Worm (Caenorhabditis elegans): Measurements from ENCODE around the gene F10E7.9.
A peak's percentile ranks its signal among the peaks of the same experiment; 100 is the strongest.

F10E7.9 gene

DNA sequence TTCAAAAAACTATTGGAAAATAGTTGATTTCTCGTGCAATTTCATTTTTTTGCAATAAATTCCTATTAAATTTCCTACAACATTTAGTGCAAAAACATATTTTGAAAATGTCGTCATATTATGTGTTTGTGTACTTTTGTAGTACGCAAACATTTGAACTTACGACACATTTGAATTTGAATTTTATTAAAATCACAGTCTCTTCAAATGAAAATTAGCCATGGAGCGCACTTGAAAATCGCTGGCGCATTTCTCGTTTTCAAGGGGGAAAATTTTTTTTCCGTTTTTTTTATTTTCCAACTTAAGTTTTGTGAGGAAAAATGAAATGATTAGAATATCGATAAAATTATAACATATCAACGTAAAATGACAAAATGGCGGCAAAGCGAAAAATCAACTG is 37.7 kb upstream of the F10E7.9 start (continued):
- TF ChIP-seq snpc-4 (GFP tag; optimal IDR thresholded peaks at IDR 0.05) (peak; percentile 18), snpc-4 (tag; optimal IDR thresholded peaks at IDR 0.05) (peak in 2 of 4 experiments; percentile 28 to 32), ZK185.1 (tag; optimal IDR thresholded peaks at IDR 0.05; ENCODE audit: poor library complexity, severe bottlenecking) (peak; percentile 35), lin-35 (GFP tag; optimal IDR thresholded peaks at IDR 0.05) (peak in 1 of 3 experiments; percentile 76), ekl-4 (GFP tag; IDR thresholded peaks at IDR 0.05) (0 out of 2 replicates have a peak, but pooled peaks have one; percentile 17), hlh-12 (tag; optimal IDR thresholded peaks at IDR 0.05) (no peak), D2030.7 (GFP tag; IDR thresholded peaks at IDR 0.05) (peak; percentile 60), F23B12.7 (tag; optimal IDR thresholded peaks at IDR 0.05; ENCODE audit: insufficient read depth) (peak; percentile 34), hmg-1.2 (GFP tag; IDR thresholded peaks at IDR 0.05) (peak; percentile 53; the same call in 1 of the 2 replicates), snpc-1.3 (tag; optimal IDR thresholded peaks at IDR 0.05; ENCODE audit: insufficient read depth) (peak; percentile 73), lin-26 (GFP tag; IDR thresholded peaks at IDR 0.05) (no peak), F57C9.4 (tag; optimal IDR thresholded peaks at IDR 0.05) (no peak), ceh-91 (GFP tag; IDR thresholded peaks at IDR 0.05) (peak; percentile 78), rcor-1 (GFP tag; IDR thresholded peaks at IDR 0.05) (no peak), mcd-1 (GFP tag; IDR thresholded peaks at IDR 0.05) (peak; percentile 88; the same call in 1 of the 2 replicates), lin-54 (GFP tag; optimal IDR thresholded peaks at IDR 0.05) (peak; percentile 85), ceh-100 (GFP tag; IDR thresholded peaks at IDR 0.05) (peak; percentile 55; the same call in 1 of the 2 replicates), tlf-1 (GFP tag; optimal IDR thresholded peaks at IDR 0.05) (peak; percentile 55), rpc-1 (optimal IDR thresholded peaks at IDR 0.05) (no peak), rpc-1 (tag; optimal IDR thresholded peaks at IDR 0.05) (no peak)

DNA sequence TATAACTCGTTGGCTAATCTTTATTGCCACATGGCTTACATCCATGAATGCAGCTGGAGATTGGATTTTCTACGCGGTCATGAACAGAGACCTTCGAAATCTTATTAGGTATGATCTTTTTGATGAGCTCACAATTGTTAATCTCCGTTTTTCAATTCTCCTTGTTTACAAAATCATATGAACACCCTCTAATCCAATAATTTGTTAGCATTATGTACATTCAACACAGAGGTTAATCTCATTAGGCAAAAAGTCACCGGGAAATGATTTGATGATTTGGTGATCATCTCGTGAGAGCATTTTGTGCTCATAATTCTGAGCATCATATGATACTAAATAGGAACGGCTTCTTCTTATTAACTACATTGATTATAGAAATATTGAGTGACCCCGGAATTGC is 36.4 kb upstream of the F10E7.9 start:
- TF ChIP-seq F52B5.7 (tag; optimal IDR thresholded peaks at IDR 0.05) = no peak
- TF ChIP-seq ceh-79 (tag; optimal IDR thresholded peaks at IDR 0.05) = no peak
- TF ChIP-seq sea-2 (GFP tag; IDR thresholded peaks at IDR 0.05) = no peak
- no peak for TF ChIP-seq madf-3 (GFP tag; IDR thresholded peaks at IDR 0.05)
- TF ChIP-seq ceh-100 (GFP tag; IDR thresholded peaks at IDR 0.05) = no peak
- no peak for TF ChIP-seq Y53F4B.3 (GFP tag; IDR thresholded peaks at IDR 0.05)
- no peak for TF ChIP-seq Y56A3A.18 (GFP tag; IDR thresholded peaks at IDR 0.05)
- no peak for TF ChIP-seq egrh-3 (GFP tag; IDR thresholded peaks at IDR 0.05)
- no peak for TF ChIP-seq dpff-1 (tag; optimal IDR thresholded peaks at IDR 0.05)
- TF ChIP-seq nfya-2 (GFP tag; IDR thresholded peaks at IDR 0.05) = no peak
- no peak for TF ChIP-seq attf-5 (GFP tag; optimal IDR thresholded peaks at IDR 0.05)
- TF ChIP-seq Y79H2A.3 (GFP tag; conservative IDR thresholded peaks at IDR 0.05) = no peak
- no peak for TF ChIP-seq hrde-1 (tag; optimal IDR thresholded peaks at IDR 0.05; ENCODE audit: borderline replicate concordance)
- no peak for TF ChIP-seq cebp-1 (GFP tag; IDR thresholded peaks at IDR 0.05)
- TF ChIP-seq cebp-1 (tag; optimal IDR thresholded peaks at IDR 0.05) = no peak
- no peak for TF ChIP-seq sdz-38 (tag; optimal IDR thresholded peaks at IDR 0.05)

DNA sequence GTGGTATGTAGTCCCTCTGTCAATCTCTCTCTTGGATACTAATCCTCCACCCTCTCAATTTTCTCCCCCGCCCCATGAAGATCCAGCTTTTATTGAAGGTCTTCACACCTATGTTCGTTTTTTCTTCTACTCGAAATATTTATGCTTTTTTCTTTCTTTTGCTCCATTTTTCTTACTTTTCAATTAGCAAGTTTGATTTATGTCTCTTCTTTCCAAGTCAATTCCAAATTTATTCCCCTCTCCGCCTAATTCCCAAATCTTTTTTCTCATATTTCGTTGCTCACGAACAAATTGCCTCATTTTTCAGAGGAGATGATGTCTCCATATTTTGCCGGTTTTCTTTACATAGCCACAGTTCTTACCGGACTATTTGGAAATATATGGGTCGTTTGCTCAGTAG is 34.5 kb upstream of the F10E7.9 start, which contains the start of gene npr-31:
Gene npr-31, plus strand, starts transcription at position 301 of the 400 bp plus-strand sequence.
- no peak for TF ChIP-seq him-1 (tag; optimal IDR thresholded peaks at IDR 0.05)
- TF ChIP-seq lsl-1 (GFP tag; optimal IDR thresholded peaks at IDR 0.05) = no peak
- no peak for TF ChIP-seq T07F8.4 (tag; optimal IDR thresholded peaks at IDR 0.05)
- no peak for TF ChIP-seq F55B11.4 (tag; optimal IDR thresholded peaks at IDR 0.05; ENCODE audit: borderline replicate concordance, insufficient read depth)
- no peak for TF ChIP-seq lsy-27 (tag; optimal IDR thresholded peaks at IDR 0.05; ENCODE audit: borderline replicate concordance, insufficient read depth)
- TF ChIP-seq nfya-2 (GFP tag; IDR thresholded peaks at IDR 0.05) = no peak
- TF ChIP-seq die-1 (tag; optimal IDR thresholded peaks at IDR 0.05) = no peak

All from whole organism, young adult.